Worm (Caenorhabditis elegans) whole organism, L2 larva: Measurements from ENCODE around the gene sto-5.
A peak's percentile ranks its signal among the peaks of the same experiment; 100 is the strongest.
"Not testable (repeated sequence)": the region's sequence is repeated elsewhere in the genome, so short reads cannot be mapped to it uniquely, and the experiment has no call there.

Source experiments
- C34F6.9 ChIP-seq: fragments of 150-350 bp; optimal IDR thresholded peaks from 2 replicates; lab custom pipeline; 2014; ENCODE audit warnings: missing biosample characterization, missing genetic modification characterization
- F13H6.1 ChIP-seq: sonication (generic microtip); optimal IDR thresholded peaks from 2 replicates; lab custom pipeline; 2016; ENCODE audit warnings: missing genetic modification characterization, missing compliant biosample characterization
- R02D3.7 ChIP-seq: fragments of 150-350 bp; optimal IDR thresholded peaks from 2 replicates; lab custom pipeline; 2014; ENCODE audit warnings: missing biosample characterization, missing genetic modification characterization
- Y55F3AM.14 ChIP-seq: fragments of 200-800 bp; sonication (Bioruptor generic); optimal IDR thresholded peaks from 2 replicates; lab custom pipeline; 2018; ENCODE audit warnings: mild to moderate bottlenecking, missing genetic modification characterization, missing compliant biosample characterization
- ZK546.5 ChIP-seq: sonication (generic microtip); optimal IDR thresholded peaks from 2 replicates; lab custom pipeline; 2017; ENCODE audit warnings: missing biosample characterization, missing genetic modification characterization
- aly-2 ChIP-seq: fragments of 150-350 bp; optimal IDR thresholded peaks from 2 replicates; lab custom pipeline; 2014; ENCODE audit warnings: missing biosample characterization, missing genetic modification characterization
- ama-1 ChIP-seq: fragments of 150-350 bp; optimal IDR thresholded peaks from 2 replicates; lab custom pipeline; 2018; ENCODE audit warnings: inconsistent platforms
- blmp-1 ChIP-seq: sonication (generic microtip); optimal IDR thresholded peaks from 2 replicates; lab custom pipeline; 2017; ENCODE audit warnings: missing genetic modification characterization, mild to moderate bottlenecking, missing compliant biosample characterization, antibody characterized with exemption, moderate library complexity; ENCODE audit not compliant: insufficient read depth
- ceh-82 ChIP-seq: fragments of 150-350 bp; optimal IDR thresholded peaks from 2 replicates; lab custom pipeline; 2014; ENCODE audit warnings: missing biosample characterization, missing genetic modification characterization
- crh-2 ChIP-seq: sonication (generic microtip); optimal IDR thresholded peaks from 2 replicates; lab custom pipeline; 2017; ENCODE audit warnings: missing biosample characterization, missing genetic modification characterization
- dmd-4 ChIP-seq: sonication (generic microtip); optimal IDR thresholded peaks from 2 replicates; lab custom pipeline; 2017; ENCODE audit warnings: missing biosample characterization, missing genetic modification characterization
- egl-27 ChIP-seq: sonication (generic microtip); optimal IDR thresholded peaks from 3 replicates; lab custom pipeline; 2017; ENCODE audit warnings: missing biosample characterization, missing genetic modification reagents, missing genetic modification characterization
- elt-1 ChIP-seq: fragments of 150-350 bp; optimal IDR thresholded peaks from 2 replicates; lab custom pipeline; 2014; ENCODE audit warnings: missing biosample characterization, missing genetic modification characterization
- elt-3 ChIP-seq: sonication (generic microtip); optimal IDR thresholded peaks from 2 replicates; lab custom pipeline; 2017; ENCODE audit warnings: missing biosample characterization, missing genetic modification characterization
- fos-1 ChIP-seq: fragments of 150-350 bp; optimal IDR thresholded peaks from 2 replicates; lab custom pipeline; 2014; ENCODE audit warnings: missing biosample characterization, missing genetic modification characterization
- gmeb-1 ChIP-seq: fragments of 150-350 bp; optimal IDR thresholded peaks from 2 replicates; lab custom pipeline; 2014; ENCODE audit warnings: missing biosample characterization, missing genetic modification characterization
- lin-11 ChIP-seq: fragments of 150-350 bp; sonication (generic microtip); optimal IDR thresholded peaks from 2 replicates; lab custom pipeline; 2014; ENCODE audit warnings: missing biosample characterization, missing genetic modification characterization, inconsistent platforms, mixed read lengths
- lin-13 ChIP-seq: fragments of 150-350 bp; optimal IDR thresholded peaks from 2 replicates; lab custom pipeline; 2014; ENCODE audit warnings: missing biosample characterization, missing genetic modification reagents, missing genetic modification characterization
- lin-39 ChIP-seq: fragments of 150-350 bp; optimal IDR thresholded peaks from 2 replicates; lab custom pipeline; 2014; ENCODE audit warnings: missing biosample characterization, missing genetic modification reagents, missing genetic modification characterization
- lsy-2 ChIP-seq, 2 experiments: fragments of 150-350 bp in 1 of 2; sonication (generic microtip) in 1 of 2; optimal IDR thresholded peaks; 2 replicates each; lab custom pipeline; 2014 to 2017; ENCODE audit warnings: missing biosample characterization in 2 of 2, missing genetic modification characterization in 2 of 2
- mbf-1 ChIP-seq: sonication (generic microtip); optimal IDR thresholded peaks from 2 replicates; lab custom pipeline; 2017; ENCODE audit warnings: missing biosample characterization, missing genetic modification characterization
- mdl-1 ChIP-seq, 2 experiments: fragments of 150-350 bp in 1 of 2; sonication (generic microtip) in 1 of 2; optimal IDR thresholded peaks; 2 replicates each; lab custom pipeline; 2017; ENCODE audit warnings: missing biosample characterization in 2 of 2, missing genetic modification characterization in 2 of 2
- nhr-10 ChIP-seq: sonication (generic microtip); optimal IDR thresholded peaks from 2 replicates; lab custom pipeline; 2017; ENCODE audit warnings: missing biosample characterization, missing genetic modification characterization
- nhr-11 ChIP-seq: fragments of 150-350 bp; optimal IDR thresholded peaks from 2 replicates; lab custom pipeline; 2014; ENCODE audit warnings: missing biosample characterization, missing genetic modification characterization
- nhr-12 ChIP-seq: fragments of 150-350 bp; optimal IDR thresholded peaks from 2 replicates; lab custom pipeline; 2014; ENCODE audit warnings: missing biosample characterization, missing genetic modification characterization
- nhr-129 ChIP-seq: fragments of 150-350 bp; optimal IDR thresholded peaks from 2 replicates; lab custom pipeline; 2014; ENCODE audit warnings: missing biosample characterization, missing genetic modification characterization
- nhr-21 ChIP-seq: fragments of 150-350 bp; optimal IDR thresholded peaks from 2 replicates; lab custom pipeline; 2014; ENCODE audit warnings: missing biosample characterization, missing genetic modification characterization
- nhr-23 ChIP-seq: fragments of 150-350 bp; optimal IDR thresholded peaks from 2 replicates; lab custom pipeline; 2014; ENCODE audit warnings: missing biosample characterization, missing genetic modification reagents, missing genetic modification characterization
- nhr-237 ChIP-seq: fragments of 150-350 bp; optimal IDR thresholded peaks from 2 replicates; lab custom pipeline; 2014; ENCODE audit warnings: missing biosample characterization, missing genetic modification characterization
- nhr-25 ChIP-seq: fragments of 150-350 bp; sonication (generic microtip); optimal IDR thresholded peaks from 3 replicates; lab custom pipeline; 2014; ENCODE audit warnings: missing biosample characterization, missing genetic modification characterization
- nhr-6 ChIP-seq: fragments of 150-350 bp; optimal IDR thresholded peaks from 2 replicates; lab custom pipeline; 2014; ENCODE audit warnings: missing biosample characterization, missing genetic modification characterization
- nhr-77 ChIP-seq: fragments of 150-350 bp; optimal IDR thresholded peaks from 2 replicates; lab custom pipeline; 2014; ENCODE audit warnings: missing biosample characterization, missing genetic modification characterization
- peb-1 ChIP-seq: fragments of 150-350 bp; optimal IDR thresholded peaks from 2 replicates; lab custom pipeline; 2014; ENCODE audit warnings: missing biosample characterization, missing genetic modification characterization
- sem-4 ChIP-seq: fragments of 150-350 bp; optimal IDR thresholded peaks from 2 replicates; lab custom pipeline; 2014; ENCODE audit warnings: missing biosample characterization, missing genetic modification reagents, missing genetic modification characterization
- skn-1 ChIP-seq: sonication (generic microtip); optimal IDR thresholded peaks from 2 replicates; lab custom pipeline; 2017; ENCODE audit warnings: missing biosample characterization, missing genetic modification characterization
- sma-3 ChIP-seq: sonication (generic microtip); optimal IDR thresholded peaks from 2 replicates; lab custom pipeline; 2016; ENCODE audit warnings: missing genetic modification reagents, missing genetic modification characterization, missing compliant biosample characterization
- sma-9 ChIP-seq, 2 experiments: fragments of 150-350 bp in 1 of 2; sonication (generic microtip) in 1 of 2; optimal IDR thresholded peaks; 2 replicates each; lab custom pipeline; 2014 to 2016; ENCODE audit warnings: missing genetic modification characterization in 2 of 2, mild to moderate bottlenecking in 1 of 2, missing biosample characterization in 1 of 2, missing compliant biosample characterization in 1 of 2, missing genetic modification reagents in 1 of 2, moderate library complexity in 1 of 2
- unc-55 ChIP-seq: fragments of 150-350 bp; sonication (generic microtip); optimal IDR thresholded peaks from 3 replicates; lab custom pipeline; 2014; ENCODE audit warnings: missing biosample characterization, missing genetic modification reagents, missing genetic modification characterization
- zag-1 ChIP-seq: fragments of 150-350 bp; optimal IDR thresholded peaks from 2 replicates; lab custom pipeline; 2014; ENCODE audit warnings: missing biosample characterization, missing genetic modification characterization
- ztf-11 ChIP-seq: sonication (generic microtip); optimal IDR thresholded peaks from 2 replicates; lab custom pipeline; 2017; ENCODE audit warnings: missing biosample characterization, missing genetic modification characterization

The sto-5 gene

ce11 chrX:16834691-16835090 lies 9.4 kb upstream of the sto-5 start, which contains the start of gene F41G4.13:
Gene F41G4.13, minus strand, starts transcription at chrX:16834791.
- TF ChIP-seq nhr-21 (tag; lab: Kevin White, UChicago); egl-27; mbf-1 (tag; lab: Kevin White, UChicago): not testable (repeated sequence)

ce11 chrX:16826500-16826899 lies 1.2 kb upstream of the sto-5 start:
- TF ChIP-seq ceh-82 (tag; lab: Kevin White, UChicago) (no peak), nhr-129 (no peak)

- TF ChIP-seq lin-13 (GFP tag; lab: Kevin White, UChicago), result no peak
- no peak for TF ChIP-seq lsy-2 (tag; optimal IDR thresholded peaks at IDR 0.05; lab: Kevin White, UChicago)
- TF ChIP-seq elt-3 (tag; lab: Kevin White, UChicago), result no peak
- no peak for TF ChIP-seq nhr-6 (tag; lab: Kevin White, UChicago)
- no peak for TF ChIP-seq ZK546.5 (tag; lab: Kevin White, UChicago)
- no peak for TF ChIP-seq aly-2 (tag; lab: Kevin White, UChicago)
- no peak for TF ChIP-seq egl-27
- TF ChIP-seq mbf-1 (tag; lab: Kevin White, UChicago), result no peak
- TF ChIP-seq sma-9 (GFP tag; optimal IDR thresholded peaks at IDR 0.05; lab: Kevin White, UChicago), result no peak
- no peak for TF ChIP-seq sma-9 (tag; optimal IDR thresholded peaks at IDR 0.05; lab: Kevin White, UChicago)
- TF ChIP-seq blmp-1 (tag; lab: Kevin White, UChicago), result no peak
- no peak for TF ChIP-seq Y55F3AM.14 (GFP tag; lab: Kevin White, UChicago)
- TF ChIP-seq nhr-21 (tag; lab: Kevin White, UChicago), result no peak
- TF ChIP-seq nhr-129, result no peak
- TF ChIP-seq dmd-4 (tag; lab: Kevin White, UChicago), result no peak
- TF ChIP-seq ama-1, result no peak
- TF ChIP-seq R02D3.7 (tag; lab: Kevin White, UChicago), result no peak
- TF ChIP-seq unc-55 (GFP tag; lab: Kevin White, UChicago), result no peak
Measured at ce11 chrX:16821533-16821932, 3.7 kb downstream of the sto-5 start.

- TF ChIP-seq nhr-10 (tag; lab: Kevin White, UChicago) (no peak), nhr-11 (tag; lab: Kevin White, UChicago) (no peak), blmp-1 (tag; lab: Kevin White, UChicago) (no peak), nhr-77 (tag; lab: Kevin White, UChicago) (no peak), nhr-23 (no peak), crh-2 (tag; lab: Kevin White, UChicago) (no peak), ceh-82 (tag; lab: Kevin White, UChicago) (no peak), mbf-1 (tag; lab: Kevin White, UChicago) (no peak), sma-3 (no peak), ztf-11 (no peak), mdl-1 (tag; optimal IDR thresholded peaks at IDR 0.05; lab: Kevin White, UChicago) (no peak), ZK546.5 (tag; lab: Kevin White, UChicago) (no peak), elt-3 (tag; lab: Kevin White, UChicago) (no peak), elt-1 (tag; lab: Kevin White, UChicago) (no peak), R02D3.7 (tag; lab: Kevin White, UChicago) (no peak), dmd-4 (tag; lab: Kevin White, UChicago) (no peak), nhr-237 (tag; lab: Kevin White, UChicago) (no peak), lin-11 (tag; lab: Kevin White, UChicago) (no peak), C34F6.9 (tag; lab: Kevin White, UChicago) (no peak), sma-9 (GFP tag; optimal IDR thresholded peaks at IDR 0.05; lab: Kevin White, UChicago) (no peak), sma-9 (tag; optimal IDR thresholded peaks at IDR 0.05; lab: Kevin White, UChicago) (no peak)
Measured at ce11 chrX:16818271-16818670, 7.0 kb downstream of the sto-5 start.

- TF ChIP-seq lin-39 (tag; lab: Kevin White, UChicago), result no peak
Measured at ce11 chrX:16816854-16817253, 8.4 kb downstream of the sto-5 start.

- TF ChIP-seq lsy-2 (tag; optimal IDR thresholded peaks at IDR 0.05; lab: Kevin White, UChicago) (peak in 1 of 2 experiments; percentile 31), C34F6.9 (tag; lab: Kevin White, UChicago) (no peak), fos-1 (peak; percentile 6), skn-1 (no peak), nhr-6 (tag; lab: Kevin White, UChicago) (no peak), nhr-21 (tag; lab: Kevin White, UChicago) (no peak), ZK546.5 (tag; lab: Kevin White, UChicago) (no peak), gmeb-1 (tag; lab: Kevin White, UChicago) (no peak), sem-4 (tag; lab: Kevin White, UChicago) (no peak), nhr-12 (tag; lab: Kevin White, UChicago) (no peak), elt-1 (tag; lab: Kevin White, UChicago) (no peak), peb-1 (no peak), sma-3 (no peak), zag-1 (tag; lab: Kevin White, UChicago) (no peak), elt-3 (tag; lab: Kevin White, UChicago) (no peak), F13H6.1 (tag; lab: Kevin White, UChicago) (peak; percentile 57), nhr-129 (peak; percentile 52), nhr-25 (tag; lab: Kevin White, UChicago) (no peak), sma-9 (GFP tag; optimal IDR thresholded peaks at IDR 0.05; lab: Kevin White, UChicago) (peak; percentile 54), sma-9 (tag; optimal IDR thresholded peaks at IDR 0.05; lab: Kevin White, UChicago) (no peak), Y55F3AM.14 (GFP tag; lab: Kevin White, UChicago) (no peak), lin-11 (tag; lab: Kevin White, UChicago) (no peak), ama-1 (no peak)
- TF ChIP-seq, all 48 proteins: peak for 5
Measured at ce11 chrX:16815508-16815907, 9.8 kb downstream of the sto-5 start.
